Worm (Caenorhabditis elegans): ENCODE measurements around the gene nspf-1.

The nspf-1 gene

ce11 chrII:2735644-2736043 lies 48.2 kb downstream of the nspf-1 start:
- no peak for TF ChIP-seq ztf-11 (tag; optimal IDR thresholded peaks at IDR 0.05)
- TF ChIP-seq lsy-2 (tag; optimal IDR thresholded peaks at IDR 0.05), result no peak
- no peak for TF ChIP-seq Y55F3AM.14 (GFP tag; optimal IDR thresholded peaks at IDR 0.05)
- no peak for TF ChIP-seq ztf-1 (GFP tag; conservative IDR thresholded peaks at IDR 0.05)
- TF ChIP-seq alr-1 (tag; optimal IDR thresholded peaks at IDR 0.05), result no peak
- no peak for TF ChIP-seq mab-5 (tag; optimal IDR thresholded peaks at IDR 0.05)
- no peak for TF ChIP-seq crh-2 (tag; optimal IDR thresholded peaks at IDR 0.05)
- TF ChIP-seq skn-1 (tag; optimal IDR thresholded peaks at IDR 0.05), result no peak
- TF ChIP-seq nhr-10 (tag; optimal IDR thresholded peaks at IDR 0.05), result no peak

- TF ChIP-seq lsy-2 (tag; optimal IDR thresholded peaks at IDR 0.05) (no peak), sma-9 (GFP tag; optimal IDR thresholded peaks at IDR 0.05) (no peak), sma-9 (tag; optimal IDR thresholded peaks at IDR 0.05) (no peak), ztf-11 (tag; optimal IDR thresholded peaks at IDR 0.05) (no peak), nhr-77 (tag; optimal IDR thresholded peaks at IDR 0.05) (no peak), nhr-237 (tag; optimal IDR thresholded peaks at IDR 0.05) (no peak), nhr-10 (tag; optimal IDR thresholded peaks at IDR 0.05) (no peak), ztf-1 (GFP tag; conservative IDR thresholded peaks at IDR 0.05) (no peak), F13H6.1 (tag; optimal IDR thresholded peaks at IDR 0.05) (no peak), elt-3 (tag; optimal IDR thresholded peaks at IDR 0.05) (no peak), sma-3 (GFP tag; optimal IDR thresholded peaks at IDR 0.05) (no peak)
Measured at ce11 chrII:2736156-2736728, 48.8 kb downstream of the nspf-1 start, which contains the start of gene T05A8.8. TSS of gene T05A8.8 (plus strand) at chrII:2736678.

- TF ChIP-seq elt-3 (tag; optimal IDR thresholded peaks at IDR 0.05) (no peak), crh-2 (tag; optimal IDR thresholded peaks at IDR 0.05) (no peak), nhr-129 (tag; optimal IDR thresholded peaks at IDR 0.05) (no peak), ceh-82 (tag; optimal IDR thresholded peaks at IDR 0.05) (no peak), ztf-1 (GFP tag; conservative IDR thresholded peaks at IDR 0.05) (no peak), unc-55 (GFP tag; optimal IDR thresholded peaks at IDR 0.05) (no peak), nhr-10 (tag; optimal IDR thresholded peaks at IDR 0.05) (no peak), elt-1 (tag; optimal IDR thresholded peaks at IDR 0.05) (no peak), unc-39 (tag; optimal IDR thresholded peaks at IDR 0.05) (no peak), nhr-6 (tag; optimal IDR thresholded peaks at IDR 0.05) (no peak), nhr-25 (tag; optimal IDR thresholded peaks at IDR 0.05) (no peak), mab-5 (tag; optimal IDR thresholded peaks at IDR 0.05) (no peak)
Measured at ce11 chrII:2736938-2737337, 49.5 kb downstream of the nspf-1 start.

Data from whole organism, L2 larva.